Fruit fly (Drosophila melanogaster) whole organism, embryonic: ENCODE measurements around the gene CG2256.
A peak's percentile ranks its signal among the peaks of the same experiment; 100 is the strongest.

ENCODE experiments used
- ATbp ChIP-seq: fragments of 200-800 bp; sonication (Bioruptor generic); optimal IDR thresholded peaks from 2 replicates; lab custom pipeline; 2017; ENCODE audit warnings: missing biosample characterization, mild to moderate bottlenecking, missing genetic modification characterization, missing genetic modification reagents
- Atf3 ChIP-seq: fragments of 200-800 bp; sonication (Bioruptor generic); optimal IDR thresholded peaks from 3 replicates; lab custom pipeline; 2016; ENCODE audit warnings: missing biosample characterization, missing genetic modification characterization
- BtbVII ChIP-seq: fragments of 200-800 bp; sonication (Bioruptor generic); optimal IDR thresholded peaks from 3 replicates; lab custom pipeline; 2017; ENCODE audit warnings: missing biosample characterization, mild to moderate bottlenecking, missing genetic modification characterization
- CG12104 ChIP-seq: fragments of 200-800 bp; sonication (Bioruptor generic); optimal IDR thresholded peaks from 3 replicates; lab custom pipeline; 2016; ENCODE audit warnings: missing biosample characterization, missing genetic modification characterization
- CG13287 ChIP-seq: fragments of 200-800 bp; sonication (Bioruptor generic); IDR thresholded peaks from 2 replicates; pipeline ENCODE4 v1.3.6; 2022; ENCODE audit warnings: missing biosample characterization, missing genetic modification characterization; ENCODE audit not compliant: partially characterized antibody
- CG1529 ChIP-seq: fragments of 200-800 bp; sonication (Bioruptor generic); optimal IDR thresholded peaks from 3 replicates; lab custom pipeline; 2018; ENCODE audit warnings: missing biosample characterization, missing genetic modification characterization
- CG15696 ChIP-seq: fragments of 200-800 bp; sonication (Bioruptor generic); optimal IDR thresholded peaks from 2 replicates; lab custom pipeline; 2019; ENCODE audit warnings: missing biosample characterization, mild to moderate bottlenecking, missing genetic modification characterization, moderate library complexity
- CG1792 ChIP-seq: fragments of 200-800 bp; sonication (Bioruptor generic); optimal IDR thresholded peaks from 2 replicates; lab custom pipeline; 2016; ENCODE audit warnings: missing biosample characterization, missing genetic modification characterization
- CG2120 ChIP-seq: fragments of 200-800 bp; sonication (Bioruptor generic); optimal IDR thresholded peaks from 3 replicates; lab custom pipeline; 2016; ENCODE audit warnings: missing biosample characterization, missing genetic modification characterization
- CG30403 ChIP-seq: fragments of 200-800 bp; sonication (Bioruptor generic); optimal IDR thresholded peaks from 3 replicates; lab custom pipeline; 2016; ENCODE audit warnings: missing biosample characterization, missing genetic modification characterization
- CG30431 ChIP-seq: fragments of 200-800 bp; sonication (Bioruptor generic); optimal IDR thresholded peaks from 2 replicates; lab custom pipeline; 2017; ENCODE audit warnings: missing biosample characterization, missing genetic modification characterization
- CG34224 ChIP-seq: fragments of 200-800 bp; sonication (Bioruptor generic); IDR thresholded peaks from 3 replicates; pipeline ENCODE4 v1.3.6; 2022; ENCODE audit warnings: missing biosample characterization, missing genetic modification characterization; ENCODE audit not compliant: partially characterized antibody
- CG3995 ChIP-seq: fragments of 200-800 bp; sonication (Bioruptor generic); optimal IDR thresholded peaks from 3 replicates; lab custom pipeline; 2016; ENCODE audit warnings: missing biosample characterization, missing genetic modification characterization
- CG5953 ChIP-seq: fragments of 200-800 bp; sonication (Bioruptor generic); IDR thresholded peaks from 2 replicates; pipeline ENCODE4 v1.3.6; 2022; ENCODE audit warnings: missing biosample characterization, missing genetic modification characterization
- CG6272 ChIP-seq: fragments of 200-800 bp; sonication (Bioruptor generic); IDR thresholded peaks from 2 replicates; pipeline ENCODE4 v1.3.6; 2022; ENCODE audit warnings: missing biosample characterization, missing genetic modification characterization
- CG8281 ChIP-seq: fragments of 200-800 bp; sonication (Bioruptor generic); optimal IDR thresholded peaks from 2 replicates; lab custom pipeline; 2018; ENCODE audit warnings: missing biosample characterization, mild to moderate bottlenecking, missing genetic modification characterization, moderate library complexity
- CG8359 ChIP-seq: fragments of 200-800 bp; sonication (Bioruptor generic); optimal IDR thresholded peaks from 2 replicates; lab custom pipeline; 2017; ENCODE audit warnings: missing biosample characterization, mild to moderate bottlenecking, missing genetic modification characterization, borderline replicate concordance
- CG8478 ChIP-seq: fragments of >200 bp; optimal IDR thresholded peaks from 2 replicates; lab custom pipeline; 2018
- CG9609 ChIP-seq: fragments of 200-800 bp; sonication (Bioruptor generic); optimal IDR thresholded peaks from 3 replicates; lab custom pipeline; 2016; ENCODE audit warnings: missing biosample characterization, missing genetic modification characterization
- CG9797 ChIP-seq: fragments of 200-800 bp; sonication (Bioruptor generic); optimal IDR thresholded peaks from 3 replicates; lab custom pipeline; 2018; ENCODE audit warnings: missing biosample characterization, mild to moderate bottlenecking, missing genetic modification characterization
- CG9817 ChIP-seq: fragments of 200-800 bp; sonication (Bioruptor generic); optimal IDR thresholded peaks from 2 replicates; lab custom pipeline; 2018; ENCODE audit warnings: missing biosample characterization, mild to moderate bottlenecking, missing genetic modification characterization, moderate library complexity
- Dek ChIP-seq: fragments of 200-800 bp; sonication (Bioruptor generic); optimal IDR thresholded peaks from 3 replicates; lab custom pipeline; 2019; ENCODE audit warnings: missing biosample characterization, mild to moderate bottlenecking, missing genetic modification characterization, moderate library complexity
- Doc3 ChIP-seq: fragments of 200-800 bp; sonication (Bioruptor generic); IDR thresholded peaks from 3 replicates; pipeline ENCODE4 v1.3.6; 2022; ENCODE audit warnings: missing biosample characterization, missing genetic modification characterization; ENCODE audit not compliant: partially characterized antibody
- E2f2 ChIP-seq: fragments of 200-800 bp; sonication (Bioruptor generic); IDR thresholded peaks from 2 replicates; pipeline ENCODE4 v1.3.6; 2022; ENCODE audit warnings: missing biosample characterization, missing genetic modification characterization
- HHEX ChIP-seq: fragments of 200-800 bp; sonication (Bioruptor generic); optimal IDR thresholded peaks from 3 replicates; lab custom pipeline; 2017; ENCODE audit warnings: missing biosample characterization, mild to moderate bottlenecking, missing genetic modification characterization, missing genetic modification reagents
- HLH4C ChIP-seq: fragments of 200-800 bp; sonication (Bioruptor generic); IDR thresholded peaks from 3 replicates; pipeline ENCODE4 v1.3.6; 2022; ENCODE audit warnings: missing biosample characterization, missing genetic modification characterization; ENCODE audit not compliant: partially characterized antibody
- HmgZ ChIP-seq: fragments of 200-800 bp; sonication (Bioruptor generic); optimal IDR thresholded peaks from 2 replicates; lab custom pipeline; 2018; ENCODE audit warnings: missing biosample characterization, mild to moderate bottlenecking, missing genetic modification characterization
- Hr78 ChIP-seq, 2 experiments: fragments of 200-800 bp in 1 of 2; fragments of >200 bp in 1 of 2; sonication (Bioruptor generic) in 1 of 2; optimal IDR thresholded peaks; 2 replicates each; lab custom pipeline; 2017 to 2019; ENCODE audit warnings: missing biosample characterization in 2 of 2, missing genetic modification characterization in 2 of 2, mild to moderate bottlenecking in 1 of 2, moderate library complexity in 1 of 2
- Med ChIP-seq: fragments of 200-800 bp; sonication (Bioruptor generic); peaks from one replicate; lab custom pipeline; 2016; ENCODE audit warnings: missing biosample characterization, missing genetic modification characterization, mild to moderate bottlenecking, inconsistent platforms, moderate library complexity
- Neu2 ChIP-seq: fragments of 200-800 bp; sonication (Bioruptor generic); optimal IDR thresholded peaks from 3 replicates; lab custom pipeline; 2016; ENCODE audit warnings: missing biosample characterization, missing genetic modification characterization, borderline replicate concordance
- Ptx1 ChIP-seq: fragments of 200-800 bp; sonication (Bioruptor generic); IDR thresholded peaks from 2 replicates; pipeline ENCODE4 v1.3.6; 2022; ENCODE audit warnings: missing biosample characterization, missing genetic modification characterization
- Sox100B ChIP-seq: fragments of 200-800 bp; sonication (Bioruptor generic); optimal IDR thresholded peaks from 3 replicates; lab custom pipeline; 2018; ENCODE audit warnings: missing biosample characterization, mild to moderate bottlenecking, missing genetic modification characterization
- Tbp ChIP-seq: fragments of >200 bp; optimal IDR thresholded peaks from 2 replicates; lab custom pipeline; 2018; ENCODE audit warnings: missing biosample characterization, missing genetic modification characterization
- Vsx1 ChIP-seq: fragments of 200-800 bp; sonication (Bioruptor generic); optimal IDR thresholded peaks from 2 replicates; lab custom pipeline; 2017; ENCODE audit warnings: missing biosample characterization, mild to moderate bottlenecking, missing genetic modification characterization, missing genetic modification reagents
- YL-1 ChIP-seq: fragments of 200-800 bp; sonication (Bioruptor generic); optimal IDR thresholded peaks from 3 replicates; lab custom pipeline; 2017; ENCODE audit warnings: missing biosample characterization, mild to moderate bottlenecking, missing genetic modification characterization
- ase ChIP-seq: fragments of 200-800 bp; sonication (Bioruptor generic); IDR thresholded peaks from 3 replicates; pipeline ENCODE4 v1.3.6; 2022; ENCODE audit warnings: missing biosample characterization, missing genetic modification characterization
- dm ChIP-seq: fragments of 200-800 bp; sonication (Bioruptor generic); optimal IDR thresholded peaks from 3 replicates; lab custom pipeline; 2016; ENCODE audit warnings: missing biosample characterization, missing genetic modification characterization
- ems ChIP-seq: fragments of 200-800 bp; sonication (Bioruptor generic); optimal IDR thresholded peaks from 3 replicates; lab custom pipeline; 2016; ENCODE audit warnings: missing biosample characterization, missing genetic modification characterization
- gfzf ChIP-seq: fragments of 200-800 bp; sonication (Bioruptor generic); optimal IDR thresholded peaks from 2 replicates; lab custom pipeline; 2016; ENCODE audit warnings: missing biosample characterization, mild to moderate bottlenecking, missing genetic modification characterization, moderate library complexity
- hbn ChIP-seq: fragments of 200-800 bp; sonication (Bioruptor generic); IDR thresholded peaks from 2 replicates; pipeline ENCODE4 v1.3.6; 2022; ENCODE audit warnings: missing biosample characterization, missing genetic modification characterization; ENCODE audit not compliant: partially characterized antibody
- knrl ChIP-seq: fragments of 200-800 bp; sonication (Bioruptor generic); IDR thresholded peaks from 3 replicates; pipeline ENCODE4 v1.3.6; 2022; ENCODE audit warnings: missing biosample characterization, missing genetic modification characterization; ENCODE audit not compliant: partially characterized antibody
- mirr ChIP-seq: fragments of 200-800 bp; sonication (Bioruptor generic); optimal IDR thresholded peaks from 3 replicates; lab custom pipeline; 2018; ENCODE audit warnings: missing biosample characterization, mild to moderate bottlenecking, missing genetic modification characterization
- odd ChIP-seq: fragments of 200-800 bp; sonication (Bioruptor generic); optimal IDR thresholded peaks from 2 replicates; lab custom pipeline; 2017; ENCODE audit warnings: missing biosample characterization, mild to moderate bottlenecking, missing genetic modification characterization
- pb ChIP-seq: fragments of 200-800 bp; sonication (Bioruptor generic); optimal IDR thresholded peaks from 3 replicates; lab custom pipeline; 2016; ENCODE audit warnings: missing biosample characterization, missing genetic modification characterization
- pzg ChIP-seq: fragments of 200-800 bp; sonication (Bioruptor generic); optimal IDR thresholded peaks from 3 replicates; lab custom pipeline; 2018; ENCODE audit warnings: missing biosample characterization, mild to moderate bottlenecking, missing genetic modification characterization, moderate library complexity
- so ChIP-seq: fragments of 200-800 bp; sonication (Bioruptor generic); IDR thresholded peaks from 3 replicates; pipeline ENCODE4 v1.3.6; 2022; ENCODE audit warnings: missing biosample characterization, missing genetic modification characterization
- stwl ChIP-seq: fragments of 200-800 bp; sonication (Bioruptor generic); optimal IDR thresholded peaks from 3 replicates; lab custom pipeline; 2018; ENCODE audit warnings: missing biosample characterization, mild to moderate bottlenecking, missing genetic modification characterization, moderate library complexity
- sug ChIP-seq: fragments of 200-800 bp; optimal IDR thresholded peaks from 2 replicates; lab custom pipeline; 2019; ENCODE audit warnings: missing biosample characterization, mild to moderate bottlenecking, missing genetic modification characterization, moderate library complexity
- trh ChIP-seq: fragments of 200-800 bp; sonication (Bioruptor generic); optimal IDR thresholded peaks from 2 replicates; lab custom pipeline; 2016; ENCODE audit warnings: missing biosample characterization, missing genetic modification characterization
- vnd ChIP-seq: fragments of 200-800 bp; sonication (Bioruptor generic); IDR thresholded peaks from 3 replicates; pipeline ENCODE4 v1.3.6; 2022; ENCODE audit warnings: missing biosample characterization, missing genetic modification characterization; ENCODE audit not compliant: partially characterized antibody
- zfh2 ChIP-seq: fragments of 200-800 bp; sonication (Bioruptor generic); optimal IDR thresholded peaks from 2 replicates; lab custom pipeline; 2016; ENCODE audit warnings: missing biosample characterization, missing genetic modification characterization

CG2256 gene

dm6 chrX:8116813-8117212, 29.8 kb upstream of the CG2256 start, which contains the start of gene CG1575 (continued):
- TF ChIP-seq dm (GFP tag; lab: Kevin White, UChicago): no peak
- TF ChIP-seq CG6272 (GFP tag; lab: Robert Waterston, UW): no peak
- no peak for TF ChIP-seq ase (GFP tag; lab: Robert Waterston, UW)
- 0 out of 3 replicates have a peak, but pooled peaks have one; percentile 20 for TF ChIP-seq Doc3 (GFP tag; lab: Robert Waterston, UW)
- TF ChIP-seq CG34224 (GFP tag; lab: Robert Waterston, UW): peak; percentile 10; the same call in 1 of the 3 replicates
- TF ChIP-seq gfzf (GFP tag; lab: Kevin White, UChicago): peak; percentile 50
- TF ChIP-seq Med (GFP tag; lab: Kevin White, UChicago): peak; percentile 63
- TF ChIP-seq ems (GFP tag; lab: Kevin White, UChicago): no peak
- no peak for TF ChIP-seq Tbp (GFP tag; lab: Kevin White, UChicago)
- no peak for TF ChIP-seq CG8478
- no peak for TF ChIP-seq CG8359 (GFP tag; lab: Kevin White, UChicago)
- no peak for TF ChIP-seq knrl (GFP tag; lab: Robert Waterston, UW)
- TF ChIP-seq trh (GFP tag; lab: Kevin White, UChicago): no peak
- no peak for TF ChIP-seq CG30403
- no peak for TF ChIP-seq CG9817 (tag; lab: Kevin White, UChicago)
- TF ChIP-seq HLH4C: no peak
- TF ChIP-seq CG30431 (GFP tag; lab: Kevin White, UChicago): no peak
- no peak for TF ChIP-seq odd
- TF ChIP-seq so (GFP tag; lab: Robert Waterston, UW): no peak
- TF ChIP-seq stwl (tag; lab: Kevin White, UChicago): peak; percentile 97
- TF ChIP-seq hbn (GFP tag; lab: Robert Waterston, UW): peak; percentile 46; the same call in 1 of the 2 replicates
- TF ChIP-seq Sox100B (GFP tag; lab: Kevin White, UChicago): no peak
- no peak for TF ChIP-seq CG8281 (tag; lab: Kevin White, UChicago)
- no peak for TF ChIP-seq Neu2 (GFP tag; lab: Kevin White, UChicago)
- peak; percentile 67 for TF ChIP-seq E2f2 (GFP tag; lab: Robert Waterston, UW)
- TF ChIP-seq pb (GFP tag; lab: Kevin White, UChicago): no peak
- TF ChIP-seq YL-1: no peak
- TF ChIP-seq sug (tag; lab: Kevin White, UChicago): peak; percentile 23
- no peak for TF ChIP-seq BtbVII (GFP tag; lab: Kevin White, UChicago)
- TF ChIP-seq CG12104 (GFP tag; lab: Kevin White, UChicago): no peak
- no peak for TF ChIP-seq mirr
- TF ChIP-seq CG1529 (GFP tag; lab: Kevin White, UChicago): no peak
- peak; percentile 28 for TF ChIP-seq pzg
- TF ChIP-seq CG9797 (GFP tag; lab: Kevin White, UChicago): peak; percentile 35
- peak; percentile 53 for TF ChIP-seq CG13287 (GFP tag; lab: Robert Waterston, UW)
- no peak for TF ChIP-seq CG1792 (GFP tag; lab: Kevin White, UChicago)
- no peak for TF ChIP-seq CG15696 (tag; lab: Kevin White, UChicago)
- no peak for TF ChIP-seq Vsx1
- TF ChIP-seq CG5953 (GFP tag; lab: Robert Waterston, UW): no peak
- TF ChIP-seq vnd: no peak
- no peak for TF ChIP-seq CG9609
- no peak for TF ChIP-seq Atf3 (GFP tag; lab: Kevin White, UChicago)
- no peak for TF ChIP-seq HmgZ
- no peak for TF ChIP-seq CG2120 (GFP tag; lab: Kevin White, UChicago)
- peak; percentile 86 for TF ChIP-seq CG3995 (GFP tag; lab: Kevin White, UChicago)
- no peak for TF ChIP-seq ATbp
- no peak for TF ChIP-seq Hr78 (GFP tag; optimal IDR thresholded peaks at IDR 0.05; lab: Kevin White, UChicago)
- no peak for TF ChIP-seq Dek
- no peak for TF ChIP-seq HHEX (GFP tag; lab: Kevin White, UChicago)
- TF ChIP-seq Ptx1 (GFP tag; lab: Robert Waterston, UW): no peak
- no peak for TF ChIP-seq zfh2
